Fruit fly (Drosophila melanogaster): Measurements from ENCODE around the gene CG33641.

DNA sequence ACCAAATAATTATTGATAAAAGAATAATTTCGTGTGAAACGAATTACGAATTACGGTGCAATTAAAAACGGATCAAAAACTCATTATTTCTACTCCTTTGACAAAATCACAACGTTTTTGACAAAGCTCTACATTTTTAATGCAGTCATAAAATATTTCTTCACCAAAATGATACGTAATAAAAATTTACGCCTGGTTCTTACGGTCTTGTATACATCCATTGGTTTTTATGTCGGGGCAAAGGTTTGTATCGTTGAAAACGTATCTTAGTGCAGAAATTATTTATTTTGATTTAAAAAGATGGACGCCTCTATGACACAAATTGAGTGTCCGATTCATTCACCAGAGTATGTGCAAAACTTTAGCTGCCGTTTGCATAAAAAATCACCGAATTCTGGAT is 2.9 kb downstream of the CG33641 start, which contains the start of gene CG33644:
- TF ChIP-seq h (GFP tag; optimal IDR thresholded peaks at IDR 0.05) (no peak), fru (GFP tag; optimal IDR thresholded peaks at IDR 0.05) (no peak), pan (optimal IDR thresholded peaks at IDR 0.05) (no peak), Sp1 (GFP tag; optimal IDR thresholded peaks at IDR 0.05) (no peak), sv (GFP tag; optimal IDR thresholded peaks at IDR 0.05) (no peak), Mio (GFP tag; optimal IDR thresholded peaks at IDR 0.05) (no peak), dmrt93B (GFP tag; optimal IDR thresholded peaks at IDR 0.05) (no peak), jim (GFP tag; optimal IDR thresholded peaks at IDR 0.05) (no peak), Hnf4 (GFP tag; optimal IDR thresholded peaks at IDR 0.05) (no peak)

All from whole organism, wandering third instar larva.